Fruit fly (Drosophila melanogaster): ENCODE measurements around the gene CG15260.

CG15260 gene

DNA sequence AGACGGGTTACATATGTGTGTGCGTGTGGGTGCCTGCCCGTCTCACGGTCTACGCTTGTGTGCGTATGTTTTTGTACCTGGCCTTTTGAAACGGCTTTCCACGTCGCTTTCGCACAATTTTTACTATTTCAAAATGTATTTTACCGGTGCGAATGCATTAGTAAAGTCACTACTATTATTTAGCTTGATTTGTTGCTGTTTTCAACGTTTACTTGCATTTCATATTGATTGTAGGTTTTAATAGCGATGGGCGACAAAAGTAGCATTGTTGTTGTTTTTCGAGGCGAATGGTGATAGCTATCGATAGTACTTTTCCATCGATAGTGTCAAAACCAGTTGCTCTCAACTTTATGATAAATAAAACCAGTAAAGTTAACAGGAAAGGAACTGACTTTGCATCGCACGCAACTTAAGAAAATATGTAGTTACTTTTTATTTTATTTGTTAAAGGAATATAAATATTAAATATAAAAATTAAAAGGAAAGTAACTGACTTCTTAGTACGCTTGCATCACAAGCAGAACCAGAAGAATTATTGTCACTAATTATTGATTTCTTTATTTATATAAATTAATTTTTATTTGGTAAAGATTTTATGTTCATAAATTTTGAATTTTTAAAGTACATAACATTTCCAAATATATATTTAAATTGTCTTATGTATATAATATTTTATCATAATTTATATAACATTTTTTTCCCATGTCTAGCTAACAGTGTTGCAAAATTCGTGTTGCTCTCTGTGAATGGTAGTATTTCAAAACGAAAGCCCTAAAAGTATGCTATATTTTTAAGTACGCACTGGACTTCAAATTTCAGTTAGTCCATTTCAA lies 20.1 kb downstream of the CG15260 start, which contains the start of gene Cul3 (continued):
- TF ChIP-seq ewg (GFP tag; optimal IDR thresholded peaks at IDR 0.05) (no peak), emc (GFP tag; optimal IDR thresholded peaks at IDR 0.05) (no peak), Fer3 (tag; optimal IDR thresholded peaks at IDR 0.05) (no peak), Bgb (GFP tag; IDR thresholded peaks at IDR 0.05; ENCODE audit: partially characterized antibody) (peak; percentile 76), CG13424 (tag; optimal IDR thresholded peaks at IDR 0.05) (peak; percentile 15), Aef1 (GFP tag; IDR thresholded peaks at IDR 0.05) (peak; percentile 79), CG12236 (GFP tag; optimal IDR thresholded peaks at IDR 0.05) (no peak), CG8290 (GFP tag; optimal IDR thresholded peaks at IDR 0.05) (no peak), CG8290 (tag; optimal IDR thresholded peaks at IDR 0.05) (peak in 1 of 2 experiments; percentile 18), corto (GFP tag; optimal IDR thresholded peaks at IDR 0.05) (no peak), Mes4 (GFP tag; optimal IDR thresholded peaks at IDR 0.05) (no peak), pb (GFP tag; optimal IDR thresholded peaks at IDR 0.05) (no peak), fd64A (GFP tag; optimal IDR thresholded peaks at IDR 0.05) (no peak), CG10366 (GFP tag; IDR thresholded peaks at IDR 0.05) (no peak), tio (GFP tag; optimal IDR thresholded peaks at IDR 0.05) (no peak), Myb (GFP tag; optimal IDR thresholded peaks at IDR 0.05) (peak; percentile 17), vnd (GFP tag; IDR thresholded peaks at IDR 0.05; ENCODE audit: partially characterized antibody) (peak; percentile 85), chinmo (GFP tag; IDR thresholded peaks at IDR 0.05; ENCODE audit: partially characterized antibody) (peak; percentile 84; the same call in 3 of the 4 replicates), CG4360 (GFP tag; IDR thresholded peaks at IDR 0.05) (peak; percentile 87), tna (GFP tag; IDR thresholded peaks at IDR 0.05; ENCODE audit: partially characterized antibody) (peak; percentile 36; the same call in 1 of the 2 replicates), CG12299 (tag; optimal IDR thresholded peaks at IDR 0.05) (peak; percentile 3), ken (GFP tag; IDR thresholded peaks at IDR 0.05) (no peak), CG4424 (GFP tag; optimal IDR thresholded peaks at IDR 0.05) (peak; percentile 9), Dll (GFP tag; IDR thresholded peaks at IDR 0.05; ENCODE audit: partially characterized antibody) (peak; percentile 85), CG3838 (GFP tag; optimal IDR thresholded peaks at IDR 0.05) (no peak), Ssrp (tag; optimal IDR thresholded peaks at IDR 0.05) (peak; percentile 1), Dfd (GFP tag; optimal IDR thresholded peaks at IDR 0.05) (no peak), CG9437 (GFP tag; optimal IDR thresholded peaks at IDR 0.05) (peak; percentile 13), CG9215 (GFP tag; IDR thresholded peaks at IDR 0.05) (0 out of 2 replicates have a peak, but pooled peaks have one; percentile 26), CG7928 (GFP tag; optimal IDR thresholded peaks at IDR 0.05) (no peak), lilli (GFP tag; optimal IDR thresholded peaks at IDR 0.05) (no peak), CG34376 (GFP tag; optimal IDR thresholded peaks at IDR 0.05) (no peak), CG42726 (GFP tag; IDR thresholded peaks at IDR 0.05; ENCODE audit: partially characterized antibody) (peak; percentile 77), CG5245 (GFP tag; optimal IDR thresholded peaks at IDR 0.05) (no peak), CG12659 (GFP tag; optimal IDR thresholded peaks at IDR 0.05) (peak; percentile 21), CG13775 (GFP tag; optimal IDR thresholded peaks at IDR 0.05) (peak; percentile 62), Hmr (GFP tag; optimal IDR thresholded peaks at IDR 0.05) (no peak), shn (GFP tag; optimal IDR thresholded peaks at IDR 0.05) (no peak), vfl (GFP tag; optimal IDR thresholded peaks at IDR 0.05) (no peak), jigr1 (GFP tag; IDR thresholded peaks at IDR 0.05) (no peak), Oli (tag; optimal IDR thresholded peaks at IDR 0.05) (no peak), CG13287 (GFP tag; IDR thresholded peaks at IDR 0.05; ENCODE audit: partially characterized antibody) (peak; percentile 78), knrl (GFP tag; IDR thresholded peaks at IDR 0.05; ENCODE audit: partially characterized antibody) (peak; percentile 83), lola (GFP tag; optimal IDR thresholded peaks at IDR 0.05) (peak in 1 of 3 experiments; percentile 8), CG16813 (GFP tag; IDR thresholded peaks at IDR 0.05; ENCODE audit: partially characterized antibody) (peak; percentile 86), CG11247 (GFP tag; IDR thresholded peaks at IDR 0.05) (no peak), unc-4 (GFP tag; IDR thresholded peaks at IDR 0.05; ENCODE audit: partially characterized antibody) (peak; percentile 72), salm (tag; optimal IDR thresholded peaks at IDR 0.05) (no peak)

Data from whole organism, embryonic.